Fruit fly (Drosophila melanogaster): ENCODE results near the gene CG6770.
A peak's percentile ranks its signal among the peaks of the same experiment; 100 is the strongest.

CG6770 gene

dm6 chr2L:12048723-12049122 is 2.8 kb upstream of the CG6770 start, which contains the start of gene Plzf (continued):
- TF ChIP-seq Dll (GFP tag; IDR thresholded peaks at IDR 0.05; ENCODE audit: partially characterized antibody) (peak; percentile 19; the same call in 1 of the 4 replicates), CG2116 (GFP tag; optimal IDR thresholded peaks at IDR 0.05) (peak; percentile 1), CG8944 (GFP tag; optimal IDR thresholded peaks at IDR 0.05) (no peak), tll (GFP tag; optimal IDR thresholded peaks at IDR 0.05) (no peak), CG4730 (GFP tag; IDR thresholded peaks at IDR 0.05) (no peak), gfzf (GFP tag; optimal IDR thresholded peaks at IDR 0.05) (peak; percentile 57), zfh1 (GFP tag; IDR thresholded peaks at IDR 0.05) (no peak), GATAe (GFP tag; conservative IDR thresholded peaks at IDR 0.05) (no peak), CG10267 (tag; optimal IDR thresholded peaks at IDR 0.05) (peak; percentile 18), CG14860 (GFP tag; IDR thresholded peaks at IDR 0.05; ENCODE audit: partially characterized antibody) (no peak)

DNA sequence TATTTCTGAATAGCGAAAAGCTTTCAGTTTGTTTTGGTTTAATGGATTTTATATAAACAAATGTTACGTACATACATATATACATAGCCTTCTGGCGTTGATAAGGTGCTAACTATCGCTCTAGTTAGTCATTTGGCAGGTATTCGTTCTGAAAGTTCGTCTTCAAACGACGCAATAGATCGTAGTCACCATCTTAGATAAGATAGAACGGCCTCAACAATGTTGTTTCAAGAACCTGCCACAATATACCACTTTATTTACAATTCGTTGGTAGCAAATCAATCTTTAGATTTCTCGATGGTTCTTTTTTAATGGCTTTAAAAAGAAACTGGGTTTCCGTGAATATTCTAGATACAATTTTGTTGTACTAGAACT is 925 bp upstream of the CG6770 start:
- TF ChIP-seq Deaf1 (tag; optimal IDR thresholded peaks at IDR 0.05) (peak; percentile 8), CG13624 (GFP tag; optimal IDR thresholded peaks at IDR 0.05) (peak; percentile 75), mirr (GFP tag; optimal IDR thresholded peaks at IDR 0.05) (peak; percentile 42), grn (GFP tag; optimal IDR thresholded peaks at IDR 0.05) (peak; percentile 98), CG11398 (GFP tag; optimal IDR thresholded peaks at IDR 0.05) (no peak), sug (tag; optimal IDR thresholded peaks at IDR 0.05) (peak; percentile 21), CG14441 (GFP tag; IDR thresholded peaks at IDR 0.05) (peak; percentile 34; the same call in 1 of the 2 replicates), CG11093 (GFP tag; IDR thresholded peaks at IDR 0.05) (no peak), sd (tag; optimal IDR thresholded peaks at IDR 0.05) (peak; percentile 98), exex (tag; optimal IDR thresholded peaks at IDR 0.05) (peak; percentile 80), Sin3A (optimal IDR thresholded peaks at IDR 0.05) (no peak), CG6854 (GFP tag; optimal IDR thresholded peaks at IDR 0.05) (peak; percentile 29)

DNA sequence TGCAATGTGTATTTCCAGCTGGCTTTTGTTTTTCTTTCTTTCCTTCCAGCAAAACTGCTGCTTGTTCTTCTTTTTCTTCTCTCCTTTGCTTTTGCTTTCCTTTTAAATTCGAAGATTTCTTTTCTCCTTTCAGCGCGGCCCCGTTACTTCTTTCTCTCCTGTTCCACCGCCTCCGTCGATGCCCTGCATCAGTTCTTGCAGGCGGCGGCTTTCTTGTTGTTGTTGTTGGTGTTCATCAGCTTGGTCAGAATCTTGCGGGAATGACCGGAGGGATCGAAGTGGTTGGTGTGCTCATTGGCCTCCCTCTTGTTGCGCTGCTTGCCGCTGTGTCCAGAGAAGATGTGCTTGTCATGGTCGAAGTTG is 359 bp downstream of the CG6770 start:
- TF ChIP-seq al (GFP tag; IDR thresholded peaks at IDR 0.05) (no peak), zf30C (GFP tag; optimal IDR thresholded peaks at IDR 0.05) (no peak), crol (GFP tag; IDR thresholded peaks at IDR 0.05) (0 out of 2 replicates have a peak, but pooled peaks have one; percentile 39), CG4360 (GFP tag; IDR thresholded peaks at IDR 0.05) (peak; percentile 65)

DNA sequence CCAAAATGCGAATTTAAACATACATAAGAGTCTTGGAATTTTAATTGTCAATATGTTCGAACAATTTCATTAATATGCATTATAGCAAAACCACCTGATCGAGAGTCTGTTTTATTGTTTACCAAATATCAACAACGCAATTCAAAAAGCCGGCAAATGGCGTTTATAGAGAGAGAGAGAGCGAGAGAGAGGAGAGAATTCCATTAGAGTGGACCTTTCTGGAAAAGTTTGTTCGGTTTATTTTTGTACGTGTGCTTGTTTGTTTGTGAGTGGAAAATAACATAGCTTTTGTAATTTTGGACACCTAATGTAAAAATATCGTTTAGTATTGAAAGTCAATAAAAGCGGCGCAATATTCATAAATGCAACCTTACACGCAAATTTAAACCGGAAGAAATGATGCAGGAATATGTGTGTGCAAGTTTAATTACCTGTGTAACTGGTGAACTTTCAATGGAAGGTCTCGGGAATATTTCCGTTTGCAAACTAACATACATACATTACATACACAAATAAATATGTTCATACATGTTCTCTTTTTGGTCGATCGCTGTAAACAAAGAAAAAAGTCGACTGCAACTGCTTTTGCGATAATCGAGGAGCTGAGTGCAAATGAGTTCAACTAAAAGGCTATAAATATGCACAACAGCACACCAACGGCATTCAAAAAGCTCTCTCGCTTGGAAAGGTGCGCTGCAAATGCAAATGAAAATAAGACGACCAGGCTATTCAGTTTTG is 1.1 kb downstream of the CG6770 start, which contains the start of gene CG6785:
TSS of gene CG6785 (minus strand) at position 588 of the 738 bp plus-strand sequence.
- TF ChIP-seq CG18599 (GFP tag; optimal IDR thresholded peaks at IDR 0.05) (peak; percentile 90), CG10321 (GFP tag; IDR thresholded peaks at IDR 0.05) (peak; percentile 54), CG11398 (GFP tag; optimal IDR thresholded peaks at IDR 0.05) (peak; percentile 94), da (GFP tag; optimal IDR thresholded peaks at IDR 0.05) (peak; percentile 64), sc (optimal IDR thresholded peaks at IDR 0.05) (no peak), sc (GFP tag; optimal IDR thresholded peaks at IDR 0.05) (peak; percentile 79), CG15073 (GFP tag; optimal IDR thresholded peaks at IDR 0.05) (peak; percentile 9), oc (tag; optimal IDR thresholded peaks at IDR 0.05) (peak; percentile 77), CG8478 (optimal IDR thresholded peaks at IDR 0.05) (no peak), CG10431 (GFP tag; optimal IDR thresholded peaks at IDR 0.05) (peak; percentile 90), CG3726 (GFP tag; IDR thresholded peaks at IDR 0.05) (no peak; the same call in 2 of the 3 replicates), E2f1 (GFP tag; IDR thresholded peaks at IDR 0.05) (no peak; the same call in 1 of the 2 replicates), Dip3 (GFP tag; optimal IDR thresholded peaks at IDR 0.05) (peak; percentile 61), nerfin-1 (tag; optimal IDR thresholded peaks at IDR 0.05) (peak; percentile 80), luna (GFP tag; optimal IDR thresholded peaks at IDR 0.05) (peak; percentile 28), gfzf (GFP tag; optimal IDR thresholded peaks at IDR 0.05) (peak; percentile 1), emc (GFP tag; optimal IDR thresholded peaks at IDR 0.05) (no peak), CG13775 (GFP tag; optimal IDR thresholded peaks at IDR 0.05) (peak; percentile 32), Mrtf (GFP tag; IDR thresholded peaks at IDR 0.05) (no peak), jigr1 (GFP tag; IDR thresholded peaks at IDR 0.05) (no peak), ERR (GFP tag; optimal IDR thresholded peaks at IDR 0.05) (peak; percentile 74), zfh1 (GFP tag; IDR thresholded peaks at IDR 0.05) (0 out of 3 replicates have a peak, but pooled peaks have one; percentile 34), sisA (GFP tag; IDR thresholded peaks at IDR 0.05) (no peak), CG10979 (tag; optimal IDR thresholded peaks at IDR 0.05) (peak; percentile 50)
